Fruit fly (Drosophila melanogaster) whole organism, embryonic: ENCODE results near the gene CG42307.

Experiments
- CG11504 ChIP-seq: fragments of 200-800 bp; sonication (Bioruptor generic); optimal IDR thresholded peaks from 3 replicates; lab custom pipeline; 2019; ENCODE audit warnings: missing biosample characterization, mild to moderate bottlenecking, missing genetic modification characterization, moderate library complexity
- CG1647 ChIP-seq: fragments of 200-800 bp; sonication (Bioruptor generic); optimal IDR thresholded peaks from 3 replicates; lab custom pipeline; 2016; ENCODE audit warnings: missing biosample characterization, missing genetic modification characterization
- CG17568 ChIP-seq: fragments of 200-800 bp; sonication (Bioruptor generic); optimal IDR thresholded peaks from 2 replicates; lab custom pipeline; 2018; ENCODE audit warnings: missing biosample characterization, mild to moderate bottlenecking, missing genetic modification characterization, moderate library complexity
- CG18599 ChIP-seq: fragments of 200-800 bp; sonication (Bioruptor generic); optimal IDR thresholded peaks from 3 replicates; lab custom pipeline; 2017; ENCODE audit warnings: missing biosample characterization, missing genetic modification characterization, mild to moderate bottlenecking, moderate library complexity, missing genetic modification reagents
- CG2678 ChIP-seq: fragments of 200-800 bp; sonication (Bioruptor generic); optimal IDR thresholded peaks from 3 replicates; lab custom pipeline; 2019; ENCODE audit warnings: missing biosample characterization, mild to moderate bottlenecking, missing genetic modification characterization, moderate library complexity
- CG30403 ChIP-seq: fragments of 200-800 bp; sonication (Bioruptor generic); optimal IDR thresholded peaks from 3 replicates; lab custom pipeline; 2016; ENCODE audit warnings: missing biosample characterization, missing genetic modification characterization
- CG3065 ChIP-seq: fragments of 200-800 bp; sonication (Bioruptor generic); optimal IDR thresholded peaks from 2 replicates; lab custom pipeline; 2016; ENCODE audit warnings: missing biosample characterization, missing genetic modification characterization
- CG31441 ChIP-seq: fragments of 200-800 bp; sonication (Bioruptor generic); IDR thresholded peaks from 2 replicates; pipeline ENCODE4 v1.3.6; 2022; ENCODE audit warnings: missing biosample characterization, missing genetic modification characterization
- CG3163 ChIP-seq: fragments of 200-800 bp; sonication (Bioruptor generic); optimal IDR thresholded peaks from 3 replicates; lab custom pipeline; 2016; ENCODE audit warnings: missing biosample characterization, missing genetic modification characterization
- CG33557 ChIP-seq: fragments of 200-800 bp; sonication (Bioruptor generic); optimal IDR thresholded peaks from 2 replicates; lab custom pipeline; 2019; ENCODE audit warnings: missing biosample characterization, mild to moderate bottlenecking, missing genetic modification characterization, moderate library complexity
- CG34376 ChIP-seq: fragments of 200-800 bp; sonication (Bioruptor generic); optimal IDR thresholded peaks from 2 replicates; lab custom pipeline; 2018; ENCODE audit warnings: missing biosample characterization, mild to moderate bottlenecking, missing genetic modification characterization
- CG3995 ChIP-seq: fragments of 200-800 bp; sonication (Bioruptor generic); optimal IDR thresholded peaks from 3 replicates; lab custom pipeline; 2016; ENCODE audit warnings: missing biosample characterization, missing genetic modification characterization
- CG6654 ChIP-seq: fragments of 200-800 bp; sonication (Bioruptor generic); optimal IDR thresholded peaks from 2 replicates; lab custom pipeline; 2017; ENCODE audit warnings: missing biosample characterization, mild to moderate bottlenecking, missing genetic modification characterization
- CG7271 ChIP-seq: fragments of 200-800 bp; sonication (Bioruptor generic); optimal IDR thresholded peaks from 2 replicates; lab custom pipeline; 2018; ENCODE audit warnings: missing biosample characterization, mild to moderate bottlenecking, missing genetic modification characterization, moderate library complexity
- CG7556 ChIP-seq: fragments of 200-800 bp; sonication (Bioruptor generic); optimal IDR thresholded peaks from 2 replicates; lab custom pipeline; 2017; ENCODE audit warnings: missing biosample characterization, mild to moderate bottlenecking, missing genetic modification characterization
- CG7745 ChIP-seq: fragments of 200-800 bp; sonication (Bioruptor generic); optimal IDR thresholded peaks from 2 replicates; lab custom pipeline; 2018; ENCODE audit warnings: missing biosample characterization, mild to moderate bottlenecking, missing genetic modification characterization, moderate library complexity
- CG7839 ChIP-seq: fragments of 200-800 bp; sonication (Bioruptor generic); optimal IDR thresholded peaks from 3 replicates; lab custom pipeline; 2018; ENCODE audit warnings: missing biosample characterization, mild to moderate bottlenecking, missing genetic modification characterization, moderate library complexity
- CG7928 ChIP-seq: fragments of 200-800 bp; sonication (Bioruptor generic); optimal IDR thresholded peaks from 2 replicates; lab custom pipeline; 2017; ENCODE audit warnings: missing biosample characterization, mild to moderate bottlenecking, missing genetic modification characterization
- CG9215 ChIP-seq: fragments of 200-800 bp; sonication (Bioruptor generic); IDR thresholded peaks from 2 replicates; pipeline ENCODE4 v1.3.6; 2022; ENCODE audit warnings: missing biosample characterization, missing genetic modification characterization
- CG9727 ChIP-seq: fragments of 200-800 bp; sonication (Bioruptor generic); optimal IDR thresholded peaks from 3 replicates; lab custom pipeline; 2017; ENCODE audit warnings: missing biosample characterization, mild to moderate bottlenecking, missing genetic modification characterization
- CTCF ChIP-seq: fragments of 200-800 bp; sonication (Bioruptor generic); optimal IDR thresholded peaks from 2 replicates; lab custom pipeline; 2017; ENCODE audit warnings: missing biosample characterization, mild to moderate bottlenecking, missing genetic modification characterization, moderate library complexity
- Chrac-16 ChIP-seq: fragments of 200-800 bp; sonication (Bioruptor generic); optimal IDR thresholded peaks from 3 replicates; lab custom pipeline; 2016; ENCODE audit warnings: missing biosample characterization, missing genetic modification characterization
- CkIIα-i1 ChIP-seq: fragments of 200-800 bp; sonication (Bioruptor generic); IDR thresholded peaks from 2 replicates; pipeline ENCODE4 v1.3.6; 2022; ENCODE audit warnings: missing biosample characterization, missing genetic modification characterization
- CoRest ChIP-seq: fragments of 200-800 bp; sonication (Bioruptor generic); optimal IDR thresholded peaks from 3 replicates; lab custom pipeline; 2018; ENCODE audit warnings: missing biosample characterization, mild to moderate bottlenecking, missing genetic modification characterization, moderate library complexity
- Deaf1 ChIP-seq: fragments of 200-800 bp; optimal IDR thresholded peaks from 3 replicates; lab custom pipeline; 2019; ENCODE audit warnings: missing biosample characterization, mild to moderate bottlenecking, missing genetic modification characterization, moderate library complexity
- Dfd ChIP-seq, 2 experiments: fragments of >200 bp; optimal IDR thresholded peaks; 2 replicates each; lab custom pipeline; 2017; ENCODE audit warnings: missing biosample characterization in 2 of 2, missing genetic modification characterization in 2 of 2
- Fer1 ChIP-seq: fragments of 200-800 bp; sonication (Bioruptor generic); optimal IDR thresholded peaks from 2 replicates; lab custom pipeline; 2017; ENCODE audit warnings: missing biosample characterization, mild to moderate bottlenecking, missing genetic modification characterization
- Gsc ChIP-seq: fragments of 200-800 bp; sonication (Bioruptor generic); IDR thresholded peaks from 2 replicates; pipeline ENCODE4 v1.3.6; 2022; ENCODE audit warnings: missing biosample characterization, missing genetic modification characterization
- HLH3B ChIP-seq: fragments of 200-800 bp; sonication (Bioruptor generic); IDR thresholded peaks from 2 replicates; pipeline ENCODE4 v1.3.6; 2022; ENCODE audit warnings: missing biosample characterization, missing genetic modification characterization
- Hr51 ChIP-seq, 2 experiments: fragments of 200-800 bp; sonication (Bioruptor generic); optimal IDR thresholded peaks; 2 replicates in 1 of 2; 3 replicates in 1 of 2; lab custom pipeline; 2016 to 2018; ENCODE audit warnings: missing biosample characterization in 2 of 2, missing genetic modification characterization in 2 of 2, mild to moderate bottlenecking in 1 of 2, moderate library complexity in 1 of 2
- Kr ChIP-seq: fragments of 200-800 bp; sonication (Bioruptor generic); optimal IDR thresholded peaks from 2 replicates; lab custom pipeline; 2017; ENCODE audit warnings: missing biosample characterization, mild to moderate bottlenecking, missing genetic modification characterization
- NC2β ChIP-seq: fragments of 200-800 bp; sonication (Bioruptor generic); optimal IDR thresholded peaks from 2 replicates; lab custom pipeline; 2016; ENCODE audit warnings: missing biosample characterization, missing genetic modification characterization
- NK7.1 ChIP-seq: fragments of 200-800 bp; sonication (Bioruptor generic); optimal IDR thresholded peaks from 3 replicates; lab custom pipeline; 2016; ENCODE audit warnings: missing biosample characterization, missing genetic modification characterization
- Nf-YC ChIP-seq: fragments of 200-800 bp; optimal IDR thresholded peaks from 3 replicates; lab custom pipeline; 2019; ENCODE audit warnings: missing biosample characterization, mild to moderate bottlenecking, missing genetic modification characterization, moderate library complexity
- chinmo ChIP-seq: fragments of 200-800 bp; sonication (Bioruptor generic); IDR thresholded peaks from 4 replicates; pipeline ENCODE4 v1.3.6; 2022; ENCODE audit warnings: missing biosample characterization, missing genetic modification characterization; ENCODE audit not compliant: partially characterized antibody
- crp ChIP-seq, 2 experiments: fragments of 200-800 bp; sonication (Bioruptor generic); optimal IDR thresholded peaks; 2 replicates in 1 of 2; 3 replicates in 1 of 2; lab custom pipeline; 2017; ENCODE audit warnings: missing biosample characterization in 2 of 2, missing genetic modification characterization in 2 of 2, mild to moderate bottlenecking in 1 of 2, moderate library complexity in 1 of 2
- cwo ChIP-seq: fragments of 200-800 bp; sonication (Bioruptor generic); optimal IDR thresholded peaks from 3 replicates; lab custom pipeline; 2017; ENCODE audit warnings: missing biosample characterization, missing genetic modification characterization, mild to moderate bottlenecking, moderate library complexity, missing genetic modification reagents
- dan ChIP-seq: fragments of 200-800 bp; sonication (Bioruptor generic); IDR thresholded peaks from 2 replicates; pipeline ENCODE4 v1.3.6; 2022; ENCODE audit warnings: missing biosample characterization, missing genetic modification characterization
- dmrt99B ChIP-seq: fragments of 200-800 bp; sonication (Bioruptor generic); optimal IDR thresholded peaks from 2 replicates; lab custom pipeline; 2018; ENCODE audit warnings: missing biosample characterization, mild to moderate bottlenecking, missing genetic modification characterization, moderate library complexity
- ftz-f1 ChIP-seq: fragments of 200-800 bp; sonication (Bioruptor generic); optimal IDR thresholded peaks from 2 replicates; lab custom pipeline; 2016; ENCODE audit warnings: missing biosample characterization, missing genetic modification characterization
- gcm2 ChIP-seq: fragments of 200-800 bp; sonication (Bioruptor generic); optimal IDR thresholded peaks from 2 replicates; lab custom pipeline; 2016; ENCODE audit warnings: missing biosample characterization, missing genetic modification characterization
- gem ChIP-seq: fragments of 200-800 bp; sonication (Bioruptor generic); optimal IDR thresholded peaks from 2 replicates; lab custom pipeline; 2019; ENCODE audit warnings: missing biosample characterization, mild to moderate bottlenecking, missing genetic modification characterization, moderate library complexity
- grau ChIP-seq: fragments of 200-800 bp; optimal IDR thresholded peaks from 3 replicates; lab custom pipeline; 2019; ENCODE audit warnings: missing biosample characterization, mild to moderate bottlenecking, missing genetic modification characterization, moderate library complexity
- org-1 ChIP-seq: fragments of 200-800 bp; sonication (Bioruptor generic); optimal IDR thresholded peaks from 2 replicates; lab custom pipeline; 2017; ENCODE audit warnings: missing biosample characterization, missing genetic modification characterization
- pum ChIP-seq: fragments of 200-800 bp; sonication (Bioruptor generic); optimal IDR thresholded peaks from 2 replicates; lab custom pipeline; 2016; ENCODE audit warnings: missing biosample characterization, missing genetic modification characterization
- sens ChIP-seq: fragments of 200-800 bp; sonication (Bioruptor generic); peaks from one replicate; lab custom pipeline; 2016; ENCODE audit warnings: missing biosample characterization, missing genetic modification characterization
- stc ChIP-seq: fragments of 200-800 bp; sonication (Bioruptor generic); IDR thresholded peaks from 2 replicates; pipeline ENCODE4 v1.3.6; 2022; ENCODE audit warnings: missing biosample characterization, missing genetic modification characterization
- tll ChIP-seq, 2 experiments: fragments of 200-800 bp in 1 of 2; fragments of >200 bp in 1 of 2; sonication (Bioruptor generic) in 1 of 2; optimal IDR thresholded peaks; 2 replicates each; lab custom pipeline; 2017 to 2019; ENCODE audit warnings: missing biosample characterization in 2 of 2, missing genetic modification characterization in 2 of 2, mild to moderate bottlenecking in 1 of 2, moderate library complexity in 1 of 2
- trh ChIP-seq: fragments of 200-800 bp; sonication (Bioruptor generic); optimal IDR thresholded peaks from 2 replicates; lab custom pipeline; 2016; ENCODE audit warnings: missing biosample characterization, missing genetic modification characterization

The CG42307 gene

dm6 chr3L:7314133-7314532 lies 14.8 kb upstream of the CG42307 start:
- TF ChIP-seq grau (tag; lab: Kevin White, UChicago) (peak; percentile 4), CG31441 (GFP tag; lab: Robert Waterston, UW) (0 out of 2 replicates have a peak, but pooled peaks have one; percentile 14), Hr51 (GFP tag; optimal IDR thresholded peaks at IDR 0.05; lab: Kevin White, UChicago) (peak in 1 of 2 experiments; percentile 41), CG2678 (peak; percentile 42), CG7556 (peak; percentile 61), CG9727 (peak; percentile 17), CG6654 (no peak), dan (GFP tag; lab: Robert Waterston, UW) (no peak), CG7839 (tag; lab: Kevin White, UChicago) (peak; percentile 34), CG34376 (GFP tag; lab: Kevin White, UChicago) (no peak), Fer1 (GFP tag; lab: Kevin White, UChicago) (peak; percentile 4), org-1 (GFP tag; lab: Kevin White, UChicago) (no peak), cwo (GFP tag; lab: Kevin White, UChicago) (peak; percentile 5), gem (tag; lab: Kevin White, UChicago) (peak; percentile 51), Chrac-16 (GFP tag; lab: Kevin White, UChicago) (no peak), Deaf1 (tag; lab: Kevin White, UChicago) (peak; percentile 15), dmrt99B (tag; lab: Kevin White, UChicago) (peak; percentile 45), CG11504 (peak; percentile 49), CG30403 (peak; percentile 3), CG18599 (peak; percentile 43)

- TF ChIP-seq Kr (GFP tag; lab: Kevin White, UChicago) (no peak), CkIIα-i1 (GFP tag; lab: Robert Waterston, UW) (no peak), sens (GFP tag; lab: Kevin White, UChicago) (peak; percentile 15), CG7928 (GFP tag; lab: Kevin White, UChicago) (peak; percentile 21), crp (GFP tag; optimal IDR thresholded peaks at IDR 0.05; lab: Kevin White, UChicago) (peak in 1 of 2 experiments; percentile 57), tll (GFP tag; optimal IDR thresholded peaks at IDR 0.05; lab: Kevin White, UChicago) (no peak), CG3995 (GFP tag; lab: Kevin White, UChicago) (no peak), Dfd (GFP tag; optimal IDR thresholded peaks at IDR 0.05; lab: Kevin White, UChicago) (no peak)
These were observed 9.2 kb upstream of the CG42307 start, which contains the start of gene CG8607 for dm6 chr3L:7319768-7320167. TSS of gene CG8607 (plus strand) at chr3L:7320068.

- TF ChIP-seq pum (GFP tag; lab: Kevin White, UChicago) = peak; percentile 52
- TF ChIP-seq CG9215 (GFP tag; lab: Robert Waterston, UW) = peak; percentile 71
- TF ChIP-seq CG17568 (GFP tag; lab: Kevin White, UChicago) = no peak
- TF ChIP-seq HLH3B = peak; percentile 52; the same call in 1 of the 2 replicates
- TF ChIP-seq CTCF (GFP tag; lab: Kevin White, UChicago) = no peak
- TF ChIP-seq CG1647 (GFP tag; lab: Kevin White, UChicago) = peak; percentile 37
- peak; percentile 18 for TF ChIP-seq CG3065 (GFP tag; lab: Kevin White, UChicago)
- TF ChIP-seq CoRest (tag; lab: Kevin White, UChicago) = peak; percentile 86
- TF ChIP-seq ftz-f1 = no peak
- TF ChIP-seq chinmo (GFP tag; lab: Robert Waterston, UW) = no peak
- TF ChIP-seq CG7271 (tag; lab: Kevin White, UChicago) = no peak
- TF ChIP-seq trh = no peak
- peak; percentile 41; the same call in 1 of the 2 replicates for TF ChIP-seq Gsc (GFP tag; lab: Robert Waterston, UW)
- peak; percentile 46 for TF ChIP-seq CG33557 (GFP tag; lab: Kevin White, UChicago)
- no peak for TF ChIP-seq CG7745
- TF ChIP-seq Nf-YC (tag; lab: Kevin White, UChicago) = no peak
- 0 out of 2 replicates have a peak, but pooled peaks have one; percentile 27 for TF ChIP-seq stc
- TF ChIP-seq CG3163 (GFP tag; lab: Kevin White, UChicago) = no peak
- no peak for TF ChIP-seq gcm2 (GFP tag; lab: Kevin White, UChicago)
- TF ChIP-seq NK7.1 = no peak
- no peak for TF ChIP-seq NC2β (GFP tag; lab: Kevin White, UChicago)
These were observed 5.6 kb upstream of the CG42307 start, which contains the start of the genes RhoGEF4 and Rint1 for dm6 chr3L:7323348-7323747. TSS of gene RhoGEF4 (minus strand) at chr3L:7323411. TSS of gene Rint1 (plus strand) at chr3L:7323619.
